Worm (Caenorhabditis elegans) whole organism, late embryonic: ENCODE measurements around the gene nlp-30.

Experiments
- C38D4.7 ChIP-seq: fragments of 200-800 bp; sonication (Bioruptor generic); optimal IDR thresholded peaks from 2 replicates; lab custom pipeline; 2018; ENCODE audit warnings: mild to moderate bottlenecking, missing genetic modification characterization, moderate library complexity, missing compliant biosample characterization
- F13H6.1 ChIP-seq: sonication (generic microtip); optimal IDR thresholded peaks from 2 replicates; lab custom pipeline; 2016; ENCODE audit warnings: missing genetic modification characterization, missing compliant biosample characterization
- K09A11.1 ChIP-seq: sonication (generic microtip); optimal IDR thresholded peaks from 2 replicates; lab custom pipeline; 2017; ENCODE audit warnings: antibody characterized with exemption, mild to moderate bottlenecking, missing genetic modification characterization, missing compliant biosample characterization; ENCODE audit not compliant: insufficient read depth
- T23F11.4 ChIP-seq: fragments of 200-800 bp; sonication (Bioruptor generic); optimal IDR thresholded peaks from 2 replicates; lab custom pipeline; 2018; ENCODE audit warnings: mild to moderate bottlenecking, missing genetic modification characterization, missing compliant biosample characterization
- Y22D7AL.16 ChIP-seq: sonication (generic microtip); optimal IDR thresholded peaks from 2 replicates; lab custom pipeline; 2016; ENCODE audit warnings: missing genetic modification characterization, missing compliant biosample characterization
- ama-1 ChIP-seq: fragments of 150-350 bp; optimal IDR thresholded peaks from 2 replicates; lab custom pipeline; 2014
- ceh-18 ChIP-seq: sonication (generic microtip); optimal IDR thresholded peaks from 2 replicates; lab custom pipeline; 2016; ENCODE audit warnings: missing genetic modification characterization, missing compliant biosample characterization
- ceh-19 ChIP-seq: fragments of 200-800 bp; sonication (Bioruptor generic); optimal IDR thresholded peaks from 2 replicates; lab custom pipeline; 2018; ENCODE audit warnings: mild to moderate bottlenecking, missing genetic modification characterization, missing compliant biosample characterization
- ceh-31 ChIP-seq: sonication (generic microtip); optimal IDR thresholded peaks from 2 replicates; lab custom pipeline; 2016; ENCODE audit warnings: missing genetic modification characterization, missing compliant biosample characterization
- ceh-34 ChIP-seq: sonication (generic microtip); optimal IDR thresholded peaks from 2 replicates; lab custom pipeline; 2016; ENCODE audit warnings: mild to moderate bottlenecking, missing genetic modification characterization, missing compliant biosample characterization
- ceh-45 ChIP-seq: fragments of 200-800 bp; sonication (Bioruptor generic); IDR thresholded peaks from 2 replicates; pipeline ENCODE4 v1.3.6; 2022; ENCODE audit warnings: missing genetic modification reagents, missing genetic modification characterization, missing compliant biosample characterization
- ceh-48 ChIP-seq: sonication (generic microtip); optimal IDR thresholded peaks from 2 replicates; lab custom pipeline; 2016; ENCODE audit warnings: missing genetic modification characterization, inconsistent platforms, missing compliant biosample characterization
- ceh-9 ChIP-seq: sonication (generic microtip); optimal IDR thresholded peaks from 2 replicates; lab custom pipeline; 2016; ENCODE audit warnings: mild to moderate bottlenecking, missing genetic modification characterization, inconsistent platforms, missing compliant biosample characterization
- dve-1 ChIP-seq: sonication (generic microtip); optimal IDR thresholded peaks from 2 replicates; lab custom pipeline; 2017; ENCODE audit warnings: antibody characterized with exemption, mild to moderate bottlenecking, missing genetic modification characterization, missing compliant biosample characterization
- elt-4 ChIP-seq: sonication (generic microtip); optimal IDR thresholded peaks from 2 replicates; lab custom pipeline; 2016; ENCODE audit warnings: missing genetic modification characterization, missing compliant biosample characterization
- ets-4 ChIP-seq: sonication (generic microtip); optimal IDR thresholded peaks from 2 replicates; lab custom pipeline; 2016; ENCODE audit warnings: missing genetic modification characterization, missing compliant biosample characterization
- fax-1 ChIP-seq: sonication (generic microtip); optimal IDR thresholded peaks from 2 replicates; lab custom pipeline; 2016; ENCODE audit warnings: missing genotype, missing genetic modification characterization, missing compliant biosample characterization
- fkh-10 ChIP-seq: fragments of 150-350 bp; optimal IDR thresholded peaks from 2 replicates; lab custom pipeline; 2014; ENCODE audit warnings: missing biosample characterization, missing genetic modification reagents, missing genetic modification characterization
- lin-11 ChIP-seq: fragments of 200-800 bp; sonication (Bioruptor generic); optimal IDR thresholded peaks from 2 replicates; lab custom pipeline; 2018; ENCODE audit warnings: mild to moderate bottlenecking, missing genetic modification characterization, missing compliant biosample characterization
- mec-3 ChIP-seq: sonication (generic microtip); optimal IDR thresholded peaks from 2 replicates; lab custom pipeline; 2016; ENCODE audit warnings: borderline replicate concordance, missing genetic modification characterization, missing compliant biosample characterization
- nfya-1 ChIP-seq: sonication (generic microtip); optimal IDR thresholded peaks from 2 replicates; lab custom pipeline; 2017; ENCODE audit warnings: missing genetic modification characterization, mild to moderate bottlenecking, missing compliant biosample characterization, antibody characterized with exemption, moderate library complexity
- nhr-11 ChIP-seq: fragments of 150-350 bp; optimal IDR thresholded peaks from 2 replicates; lab custom pipeline; 2014; ENCODE audit warnings: missing biosample characterization, missing genetic modification characterization
- nhr-232 ChIP-seq: sonication (generic microtip); optimal IDR thresholded peaks from 2 replicates; lab custom pipeline; 2016; ENCODE audit warnings: missing genetic modification characterization, missing compliant biosample characterization
- odd-2 ChIP-seq: sonication (generic microtip); optimal IDR thresholded peaks from 2 replicates; lab custom pipeline; 2017; ENCODE audit warnings: antibody characterized with exemption, mild to moderate bottlenecking, missing genetic modification characterization, missing compliant biosample characterization
- pat-9 ChIP-seq: fragments of 200-800 bp; sonication (Bioruptor generic); optimal IDR thresholded peaks from 2 replicates; lab custom pipeline; 2018; ENCODE audit warnings: mild to moderate bottlenecking, missing genetic modification characterization, moderate library complexity, missing compliant biosample characterization
- pax-1 ChIP-seq: fragments of 150-350 bp; optimal IDR thresholded peaks from 2 replicates; lab custom pipeline; 2014; ENCODE audit warnings: missing biosample characterization, missing genetic modification characterization
- pha-2 ChIP-seq: sonication (generic microtip); optimal IDR thresholded peaks from 2 replicates; lab custom pipeline; 2017; ENCODE audit warnings: mild to moderate bottlenecking, missing genetic modification characterization, missing compliant biosample characterization
- pha-4 ChIP-seq: fragments of 150-350 bp; optimal IDR thresholded peaks from 2 replicates; lab custom pipeline; 2018; ENCODE audit warnings: missing biosample characterization, missing genetic modification reagents, missing genetic modification characterization
- ref-2 ChIP-seq: sonication (generic microtip); optimal IDR thresholded peaks from 2 replicates; lab custom pipeline; 2016; ENCODE audit warnings: missing genetic modification characterization, missing compliant biosample characterization
- rnt-1 ChIP-seq: sonication (generic microtip); optimal IDR thresholded peaks from 2 replicates; lab custom pipeline; 2016; ENCODE audit warnings: missing genetic modification characterization, missing compliant biosample characterization
- sdc-2 ChIP-seq: sonication (generic microtip); optimal IDR thresholded peaks from 2 replicates; lab custom pipeline; 2016; ENCODE audit warnings: missing genotype, missing genetic modification characterization, missing compliant biosample characterization
- sox-2 ChIP-seq: fragments of 200-800 bp; sonication (Bioruptor generic); IDR thresholded peaks from 2 replicates; pipeline ENCODE4 v1.3.6; 2022; ENCODE audit warnings: missing genetic modification reagents, missing genetic modification characterization, missing compliant biosample characterization
- tbx-7 ChIP-seq: sonication (generic microtip); optimal IDR thresholded peaks from 2 replicates; lab custom pipeline; 2016; ENCODE audit warnings: missing genotype, missing genetic modification characterization, missing compliant biosample characterization
- ttx-3 ChIP-seq: sonication (generic microtip); optimal IDR thresholded peaks from 2 replicates; lab custom pipeline; 2016; ENCODE audit warnings: missing genetic modification reagents, missing genetic modification characterization, missing compliant biosample characterization
- unc-3 ChIP-seq, 2 experiments: fragments of 200-800 bp in 1 of 2; sonication (Bioruptor generic) in 1 of 2; sonication (generic microtip) in 1 of 2; conservative IDR thresholded peaks in 1 of 2; optimal IDR thresholded peaks in 1 of 2; 2 replicates each; pipeline versions ENCODE4 v1.3.6 to Lab custom; 2016 to 2022; ENCODE audit warnings: missing compliant biosample characterization in 2 of 2, missing genetic modification characterization in 2 of 2, missing genetic modification reagents in 1 of 2
- unc-42 ChIP-seq: sonication (generic microtip); optimal IDR thresholded peaks from 2 replicates; lab custom pipeline; 2016; ENCODE audit warnings: missing genotype, missing genetic modification characterization, missing compliant biosample characterization
- unc-55 ChIP-seq: sonication (generic microtip); optimal IDR thresholded peaks from 2 replicates; lab custom pipeline; 2017; ENCODE audit warnings: missing biosample characterization, missing genetic modification reagents, missing genetic modification characterization
- unc-86 ChIP-seq: sonication (generic microtip); optimal IDR thresholded peaks from 2 replicates; lab custom pipeline; 2016; ENCODE audit warnings: missing genetic modification characterization, missing compliant biosample characterization
- zip-5 ChIP-seq: sonication (generic microtip); optimal IDR thresholded peaks from 2 replicates; lab custom pipeline; 2016; ENCODE audit warnings: missing genetic modification characterization, missing compliant biosample characterization

The nlp-30 gene

DNA sequence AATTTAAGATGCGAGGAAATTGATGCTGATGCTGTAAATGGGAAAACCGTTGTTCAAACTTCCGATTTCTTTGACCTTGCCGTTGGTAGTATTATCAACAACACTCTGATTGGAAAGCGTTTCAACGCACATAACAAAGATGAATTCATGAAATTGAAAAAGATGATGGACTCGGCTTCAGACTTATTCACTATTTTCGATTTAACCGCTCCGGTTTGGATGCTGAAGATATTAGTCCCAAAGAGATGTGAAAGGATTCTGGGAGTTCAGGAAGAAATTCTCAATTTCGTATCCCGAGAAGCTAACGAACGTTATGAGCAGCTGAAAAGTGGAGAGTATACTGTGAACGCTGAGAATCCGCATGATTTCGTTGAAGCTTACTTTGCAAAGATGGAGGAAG, 38.4 kb upstream of the nlp-30 start:
- TF ChIP-seq mec-3 (tag; lab: Kevin White, UChicago) (no peak), pax-1 (tag; lab: Kevin White, UChicago) (no peak), ceh-18 (no peak), ceh-19 (GFP tag; lab: Kevin White, UChicago) (no peak), nhr-11 (tag; lab: Kevin White, UChicago) (no peak), ceh-31 (tag; lab: Kevin White, UChicago) (no peak), pha-4 (tag; lab: Kevin White, UChicago) (no peak), ref-2 (no peak), pha-2 (tag; lab: Kevin White, UChicago) (no peak), lin-11 (no peak), unc-55 (GFP tag; lab: Kevin White, UChicago) (no peak), odd-2 (tag; lab: Kevin White, UChicago) (no peak), rnt-1 (tag; lab: Kevin White, UChicago) (no peak), zip-5 (no peak), ets-4 (tag; lab: Kevin White, UChicago) (no peak), fkh-10 (GFP tag; lab: Kevin White, UChicago) (no peak), F13H6.1 (tag; lab: Kevin White, UChicago) (no peak), dve-1 (tag; lab: Kevin White, UChicago) (no peak), pat-9 (tag; lab: Kevin White, UChicago) (no peak), elt-4 (tag; lab: Kevin White, UChicago) (no peak)

ce11 chrV:3945053-3945452, 36.7 kb upstream of the nlp-30 start, which contains the start of gene cyp-35B3:
Gene cyp-35B3, plus strand, starts transcription at chrV:3945353.
- TF ChIP-seq sdc-2 (no peak), unc-86 (tag; lab: Kevin White, UChicago) (no peak), ceh-45 (no peak), unc-3 (GFP tag; conservative IDR thresholded peaks at IDR 0.05; lab: Robert Waterston, UW) (no peak), unc-3 (tag; optimal IDR thresholded peaks at IDR 0.05; lab: Kevin White, UChicago) (no peak), T23F11.4 (GFP tag; lab: Kevin White, UChicago) (no peak), Y22D7AL.16 (no peak), nhr-232 (tag; lab: Kevin White, UChicago) (no peak)

DNA sequence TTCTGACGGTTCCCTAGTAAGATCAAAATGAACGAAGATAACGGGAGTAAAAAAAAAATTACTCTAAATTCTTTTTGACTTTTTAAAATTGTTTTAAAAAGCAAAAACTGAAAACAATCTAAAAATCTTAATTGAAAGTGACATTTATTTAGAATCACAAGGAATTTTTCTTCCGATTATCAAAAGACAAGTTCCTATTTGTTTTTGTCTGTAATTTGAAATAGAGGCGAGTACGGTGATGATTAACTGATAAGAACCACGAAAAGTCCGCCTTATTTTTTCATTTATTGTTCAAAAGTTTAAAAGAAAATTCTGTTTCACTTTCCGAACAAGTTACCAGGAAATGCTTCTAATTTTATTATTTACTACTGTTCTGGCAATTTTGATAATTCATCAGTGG, 32.1 kb upstream of the nlp-30 start, which contains the start of gene dach-1:
Gene dach-1 (plus strand): TSS at position 301 of the 400 bp plus-strand sequence.
- TF ChIP-seq ttx-3 (tag; lab: Kevin White, UChicago) (no peak), odd-2 (tag; lab: Kevin White, UChicago) (no peak), Y22D7AL.16 (no peak), ceh-34 (tag; lab: Kevin White, UChicago) (no peak), ama-1 (lab: Kevin White, UChicago) (no peak), mec-3 (tag; lab: Kevin White, UChicago) (no peak), fax-1 (no peak), C38D4.7 (GFP tag; lab: Kevin White, UChicago) (no peak)

DNA sequence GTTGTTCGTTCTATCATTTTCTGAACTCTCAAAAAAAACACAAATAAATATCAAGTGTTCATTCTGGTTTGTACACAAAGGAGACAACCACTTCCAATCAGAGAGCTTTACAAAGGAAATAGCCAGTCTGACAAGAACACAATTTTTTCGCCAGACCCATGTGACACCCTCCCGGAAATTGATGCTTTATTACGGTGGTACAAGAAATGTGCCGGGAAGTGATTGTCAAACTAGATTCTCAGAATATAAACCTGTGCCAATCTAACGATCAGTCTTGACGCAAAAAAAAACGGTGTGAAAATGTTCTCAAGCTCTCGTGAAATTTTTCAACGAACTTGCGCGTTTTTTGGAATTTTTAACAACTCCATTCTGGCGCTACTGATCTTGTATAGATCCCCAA, 28.0 kb upstream of the nlp-30 start, which contains the start of gene str-247:
Gene str-247 (plus strand): TSS at position 301 of the 400 bp plus-strand sequence.
- TF ChIP-seq K09A11.1 (tag; lab: Kevin White, UChicago) (no peak), pax-1 (tag; lab: Kevin White, UChicago) (no peak), F13H6.1 (tag; lab: Kevin White, UChicago) (no peak), mec-3 (tag; lab: Kevin White, UChicago) (no peak), sox-2 (GFP tag; lab: Robert Waterston, UW) (no peak), ceh-48 (tag; lab: Kevin White, UChicago) (no peak), ceh-9 (no peak), tbx-7 (tag; lab: Kevin White, UChicago) (no peak), unc-42 (tag; lab: Kevin White, UChicago) (no peak), nfya-1 (tag; lab: Kevin White, UChicago) (no peak)
